Fruit fly (Drosophila melanogaster): ENCODE results near the gene Trl.

Gene Trl

dm6 chr3L:14755951-14756723 is 4.7 kb downstream of the Trl start:
- TF ChIP-seq noc (tag; optimal IDR thresholded peaks at IDR 0.05): peak; percentile 93

- TF ChIP-seq noc (tag; optimal IDR thresholded peaks at IDR 0.05): no peak
These were observed 5.7 kb downstream of the Trl start for dm6 chr3L:14755046-14755643.

- TF ChIP-seq noc (tag; optimal IDR thresholded peaks at IDR 0.05): no peak
These were observed 8.0 kb downstream of the Trl start for dm6 chr3L:14752816-14753215.

DNA sequence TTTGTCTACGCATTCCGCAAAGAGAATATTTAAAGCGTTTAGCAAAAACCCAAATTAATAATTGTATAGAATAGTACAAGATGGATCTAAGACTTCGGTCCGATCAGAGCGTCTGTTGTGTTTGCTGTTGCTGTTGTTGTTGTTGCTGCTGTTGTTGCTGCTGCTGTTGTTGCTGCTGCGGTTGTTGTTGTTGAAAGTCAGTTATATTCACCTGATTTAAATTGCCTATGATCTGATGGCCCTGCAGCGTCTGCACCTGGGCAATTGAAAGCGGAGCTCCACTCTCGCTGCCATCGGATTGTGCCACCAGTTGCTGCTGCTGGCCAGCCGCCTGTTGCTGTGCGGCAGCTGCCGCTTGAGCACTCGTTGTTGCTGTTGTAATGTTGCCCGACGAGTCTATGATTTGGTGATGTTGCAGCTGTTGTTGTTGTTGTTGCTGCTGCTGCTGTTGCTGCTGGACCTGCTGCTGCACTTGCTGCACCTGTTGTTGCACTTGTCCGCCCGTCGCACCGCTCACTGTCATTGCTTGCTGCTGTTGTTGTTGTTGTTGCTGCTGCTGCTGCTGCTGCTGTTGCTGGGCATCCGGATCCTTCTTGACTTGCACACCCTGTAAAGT is 9.7 kb downstream of the Trl start:
- no peak for TF ChIP-seq noc (tag; optimal IDR thresholded peaks at IDR 0.05)

- TF ChIP-seq noc (tag; optimal IDR thresholded peaks at IDR 0.05): no peak
These were observed 17.6 kb downstream of the Trl start for dm6 chr3L:14743106-14743692.

DNA sequence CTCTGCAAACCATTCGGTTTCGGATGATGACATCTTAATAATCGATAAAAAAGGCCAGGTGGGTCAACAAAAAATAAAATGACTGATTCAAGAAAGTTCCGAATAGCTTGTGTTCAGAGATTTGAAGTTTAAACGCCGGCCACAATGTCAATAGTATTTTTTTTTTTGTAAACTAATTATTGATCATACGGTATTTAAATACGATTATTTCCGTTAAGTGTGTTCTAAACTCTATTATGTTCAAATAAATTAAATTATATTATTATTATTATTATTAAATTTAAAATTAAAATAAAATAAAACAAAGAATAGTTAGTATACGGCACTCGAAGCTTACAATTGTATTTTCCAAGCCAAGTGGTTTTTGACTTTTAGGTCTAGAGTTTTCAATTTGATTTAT is 27.4 kb downstream of the Trl start, which contains the start of gene CG13471:
Gene CG13471, minus strand, starts transcription at position 101 of the 400 bp plus-strand sequence.
- no peak for TF ChIP-seq noc (tag; optimal IDR thresholded peaks at IDR 0.05)

DNA sequence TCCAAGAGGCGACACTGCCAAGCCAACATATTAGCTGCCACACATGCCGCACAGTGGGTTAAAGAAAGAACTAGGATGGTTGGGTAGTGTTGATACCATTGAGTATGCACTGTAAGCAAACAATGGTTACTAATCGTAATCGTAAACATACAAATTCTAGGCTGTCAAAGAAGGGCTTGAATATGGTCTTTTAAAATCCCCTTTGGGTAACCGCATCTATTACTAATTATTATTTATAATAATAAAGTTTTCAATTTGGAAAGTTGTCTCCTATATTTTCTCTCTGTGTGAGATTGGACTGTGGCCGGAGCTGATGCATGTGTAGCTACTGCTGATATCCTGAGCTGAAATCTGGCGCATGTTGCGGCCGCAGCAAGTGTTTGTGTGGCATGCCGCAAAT is 29.1 kb downstream of the Trl start:
- no peak for TF ChIP-seq noc (tag; optimal IDR thresholded peaks at IDR 0.05)

dm6 chr3L:14728460-14728859 is 32.4 kb downstream of the Trl start, which contains the start of gene CG13473:
TSS of gene CG13473 (plus strand) at chr3L:14728760.
- TF ChIP-seq noc (tag; optimal IDR thresholded peaks at IDR 0.05): no peak

- peak; percentile 38 for TF ChIP-seq noc (tag; optimal IDR thresholded peaks at IDR 0.05)
These were observed 48.0 kb downstream of the Trl start for dm6 chr3L:14712799-14713198.

DNA sequence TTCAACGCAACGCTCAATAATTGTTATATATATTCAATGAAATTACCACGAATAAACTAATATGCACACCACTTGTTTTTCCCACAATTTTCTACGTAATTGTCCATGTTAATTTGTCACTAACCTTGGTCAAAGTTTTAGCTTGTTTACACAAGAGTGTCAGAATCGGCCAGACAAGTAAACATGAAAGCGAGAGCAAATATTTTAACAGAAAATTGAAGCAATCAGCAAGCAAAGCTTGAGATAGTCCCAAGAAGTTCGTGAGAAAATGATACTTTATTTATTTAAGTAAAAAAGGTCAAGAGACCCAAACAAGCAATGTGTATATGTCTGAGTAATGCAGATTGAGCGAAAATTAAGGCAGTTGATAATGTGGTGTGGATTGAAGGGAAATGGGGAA is 52.8 kb downstream of the Trl start:
- TF ChIP-seq noc (tag; optimal IDR thresholded peaks at IDR 0.05): no peak

DNA sequence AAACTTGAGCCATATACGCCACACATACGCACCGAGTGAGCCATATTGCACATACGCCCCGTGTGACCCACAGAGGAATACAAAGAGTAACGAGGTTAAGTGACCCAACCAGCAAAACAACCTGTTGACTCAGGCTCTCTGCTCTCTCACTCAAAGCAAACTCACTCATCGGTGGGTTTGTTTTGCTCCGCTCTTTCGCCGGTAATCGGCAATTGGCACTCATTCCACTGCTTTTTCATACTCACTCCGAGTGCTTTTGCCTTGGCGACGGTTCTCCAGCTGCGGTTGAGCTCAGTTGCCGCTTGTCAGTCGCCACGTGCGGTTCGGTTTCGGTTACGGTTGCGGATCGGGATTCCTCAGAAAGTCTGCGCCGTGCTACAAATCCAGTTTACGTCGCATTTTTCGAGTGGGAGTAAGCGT is 54.4 kb downstream of the Trl start:
- no peak for TF ChIP-seq noc (tag; optimal IDR thresholded peaks at IDR 0.05)

DNA sequence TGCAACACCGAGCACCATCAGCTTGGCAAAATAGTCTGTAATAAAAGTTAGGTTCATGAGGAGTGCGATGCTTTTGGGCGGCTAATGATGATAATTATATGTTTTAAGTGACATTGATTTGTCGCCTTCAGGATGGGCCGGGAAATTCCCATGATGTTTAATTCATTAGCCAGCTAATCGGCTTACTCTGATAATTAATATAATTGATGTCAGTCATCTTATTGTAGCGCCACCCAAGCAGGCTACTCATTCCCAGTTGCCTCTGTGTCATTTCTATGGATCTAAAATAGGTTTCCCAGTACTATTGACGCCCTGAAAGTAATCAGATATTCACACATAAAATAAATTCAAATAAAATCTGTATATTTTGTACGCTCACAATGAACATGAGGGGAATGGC is 55.7 kb downstream of the Trl start, which contains the start of gene CG13476:
Gene CG13476, plus strand, starts transcription at position 301 of the 400 bp plus-strand sequence.
- no peak for TF ChIP-seq noc (tag; optimal IDR thresholded peaks at IDR 0.05)

- TF ChIP-seq noc (tag; optimal IDR thresholded peaks at IDR 0.05): no peak
These were observed 59.3 kb downstream of the Trl start, which contains the start of gene CG17177 for dm6 chr3L:14701578-14701977. TSS of gene CG17177 (minus strand) at chr3L:14701678.
